Worm (Caenorhabditis elegans) whole organism, L4 larva: Measurements from ENCODE around the gene sta-1.

Experiments
- mdl-1 ChIP-seq, 2 experiments: fragments of 150-350 bp in 1 of 2; sonication (generic microtip) in 1 of 2; optimal IDR thresholded peaks; 2 replicates each; lab custom pipeline; 2014 to 2017; ENCODE audit warnings: missing biosample characterization in 2 of 2, missing genetic modification characterization in 2 of 2
- nhr-10 ChIP-seq: fragments of 150-350 bp; optimal IDR thresholded peaks from 2 replicates; lab custom pipeline; 2014; ENCODE audit warnings: missing biosample characterization, missing genetic modification characterization
- nhr-11 ChIP-seq: fragments of 150-350 bp; optimal IDR thresholded peaks from 2 replicates; lab custom pipeline; 2014; ENCODE audit warnings: missing biosample characterization, missing genetic modification characterization
- nhr-41 ChIP-seq: fragments of 200-800 bp; sonication (Bioruptor generic); IDR thresholded peaks from 2 replicates; pipeline ENCODE4 v1.3.6; 2022; ENCODE audit warnings: missing genetic modification reagents, missing genetic modification characterization, missing compliant biosample characterization
- zag-1 ChIP-seq: fragments of 150-350 bp; optimal IDR thresholded peaks from 2 replicates; lab custom pipeline; 2014; ENCODE audit warnings: missing biosample characterization, missing genetic modification characterization

DNA sequence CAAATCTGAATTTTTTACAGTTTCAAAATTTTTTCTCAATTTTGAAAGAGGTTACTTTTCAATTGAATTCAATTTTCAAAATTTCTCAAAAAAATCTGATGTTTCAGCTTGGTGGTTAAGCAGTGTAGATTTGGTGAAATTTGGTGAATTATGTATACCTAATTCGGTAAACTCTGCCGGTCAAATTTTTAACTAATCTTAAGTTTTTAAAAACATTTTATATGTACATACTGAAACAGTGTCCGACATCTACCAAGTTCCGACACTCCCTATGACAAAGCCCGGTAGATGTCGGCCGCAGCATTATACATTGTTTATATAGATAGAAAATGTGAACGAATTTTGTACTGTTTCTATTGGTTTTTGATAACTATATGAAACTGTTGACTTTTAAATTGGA, 42.8 kb downstream of the sta-1 start:
- no peak for TF ChIP-seq nhr-11 (tag; lab: Kevin White, UChicago)
- TF ChIP-seq nhr-41: no peak
- TF ChIP-seq nhr-10 (tag; lab: Kevin White, UChicago): no peak
- TF ChIP-seq mdl-1 (tag; optimal IDR thresholded peaks at IDR 0.05; lab: Kevin White, UChicago): no peak
- TF ChIP-seq zag-1 (tag; lab: Kevin White, UChicago): no peak
